Worm (Caenorhabditis elegans) whole organism, L1 larva: ENCODE data around the gene AH6.3.

Experiments
- ama-1 ChIP-seq: fragments of 150-350 bp; optimal IDR thresholded peaks from 2 replicates; lab custom pipeline; 2014
- hlh-17 ChIP-seq: fragments of 200-800 bp; sonication (Bioruptor generic); optimal IDR thresholded peaks from 2 replicates; lab custom pipeline; 2018; ENCODE audit warnings: missing genetic modification characterization, mild to moderate bottlenecking, missing compliant biosample characterization, moderate library complexity, borderline replicate concordance
- lin-35 ChIP-seq, 2 experiments: fragments of 150-350 bp; optimal IDR thresholded peaks; 2 replicates each; lab custom pipeline; 2014; ENCODE audit warnings: missing biosample characterization in 2 of 2, missing genetic modification characterization in 2 of 2, missing genetic modification reagents in 2 of 2
- mdl-1 ChIP-seq, 2 experiments: fragments of 150-350 bp; optimal IDR thresholded peaks; 2 replicates each; lab custom pipeline; 2014 to 2017; ENCODE audit warnings: missing biosample characterization in 2 of 2, missing genetic modification characterization in 2 of 2, inconsistent platforms in 1 of 2
- pag-3 ChIP-seq: sonication (generic microtip); optimal IDR thresholded peaks from 2 replicates; lab custom pipeline; 2017; ENCODE audit warnings: missing genetic modification characterization, mild to moderate bottlenecking, missing compliant biosample characterization, antibody characterized with exemption, borderline replicate concordance; ENCODE audit not compliant: insufficient read depth
- pqm-1 ChIP-seq: sonication (generic microtip); optimal IDR thresholded peaks from 3 replicates; lab custom pipeline; 2017; ENCODE audit warnings: missing biosample characterization, missing genetic modification characterization
- sox-4 ChIP-seq: sonication (generic microtip); optimal IDR thresholded peaks from 2 replicates; lab custom pipeline; 2016; ENCODE audit warnings: missing genetic modification characterization, missing compliant biosample characterization
- zag-1 ChIP-seq: fragments of 150-350 bp; optimal IDR thresholded peaks from 2 replicates; lab custom pipeline; 2014; ENCODE audit warnings: missing biosample characterization, missing genetic modification characterization

ce11 chrII:9516836-9517235, 2.0 kb upstream of the AH6.3 start, which contains the start of gene gcy-1:
- TF ChIP-seq ama-1 (lab: Kevin White, UChicago) (no peak), sox-4 (tag; lab: Kevin White, UChicago) (no peak), zag-1 (no peak), pag-3 (no peak), lin-35 (GFP tag; optimal IDR thresholded peaks at IDR 0.05; lab: Kevin White, UChicago) (no peak), pqm-1 (tag; lab: Kevin White, UChicago) (no peak), hlh-17 (GFP tag; lab: Kevin White, UChicago) (no peak), mdl-1 (tag; optimal IDR thresholded peaks at IDR 0.05; lab: Kevin White, UChicago) (no peak)
